Worm (Caenorhabditis elegans) whole organism, L3 larva: ENCODE data around the gene C33C12.7.

Experiments
- elt-1 ChIP-seq: fragments of 150-350 bp; optimal IDR thresholded peaks from 2 replicates; lab custom pipeline; 2014; ENCODE audit warnings: missing biosample characterization, missing genetic modification characterization
- mdl-1 ChIP-seq: fragments of 150-350 bp; optimal IDR thresholded peaks from 2 replicates; lab custom pipeline; 2014; ENCODE audit warnings: missing biosample characterization, missing genetic modification characterization
- nhr-237 ChIP-seq: fragments of 150-350 bp; optimal IDR thresholded peaks from 2 replicates; lab custom pipeline; 2014; ENCODE audit warnings: missing biosample characterization, missing genetic modification characterization
- nhr-28 ChIP-seq: fragments of 150-350 bp; optimal IDR thresholded peaks from 2 replicates; lab custom pipeline; 2014; ENCODE audit warnings: missing biosample characterization, missing genetic modification characterization
- snpc-4 ChIP-seq: fragments of 150-350 bp; optimal IDR thresholded peaks from 2 replicates; lab custom pipeline; 2014; ENCODE audit warnings: missing biosample characterization, missing genetic modification characterization
- unc-62 ChIP-seq: fragments of 150-350 bp; sonication (generic microtip); optimal IDR thresholded peaks from 4 replicates; lab custom pipeline; 2014; ENCODE audit warnings: missing biosample characterization, missing genetic modification reagents, missing genetic modification characterization

DNA sequence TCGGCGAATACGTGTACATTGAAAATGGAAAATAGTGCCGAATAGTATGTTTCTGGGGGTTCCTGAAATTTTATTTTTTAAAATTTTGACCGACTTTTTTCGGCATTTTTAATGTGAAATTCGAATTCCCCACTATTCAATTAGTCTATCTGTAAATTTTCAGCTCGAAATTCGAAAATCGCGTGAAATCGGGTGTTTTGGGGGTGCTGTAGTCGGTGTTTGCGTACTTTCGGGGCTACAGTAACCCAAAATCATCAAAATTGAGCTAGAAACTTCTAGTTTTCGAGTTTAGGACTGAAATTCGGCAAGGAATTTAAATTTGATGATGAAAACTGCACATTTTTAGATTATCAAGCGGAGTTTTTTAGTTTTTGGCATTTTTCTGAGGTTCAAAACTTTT, 26.9 kb upstream of the C33C12.7 start:
- no peak for TF ChIP-seq nhr-237
- TF ChIP-seq mdl-1: no peak
- TF ChIP-seq unc-62: no peak
- no peak for TF ChIP-seq elt-1 (tag; lab: Kevin White, UChicago)
- no peak for TF ChIP-seq nhr-28 (tag; lab: Kevin White, UChicago)
- no peak for TF ChIP-seq snpc-4 (tag; lab: Kevin White, UChicago)
